Fruit fly (Drosophila melanogaster) whole organism, embryonic: ENCODE data around the gene CG10470.
A peak's percentile ranks its signal among the peaks of the same experiment; 100 is the strongest.

Experiments
- CG10366 ChIP-seq: fragments of 200-800 bp; sonication (Bioruptor generic); IDR thresholded peaks from 2 replicates; pipeline ENCODE4 v1.3.6; 2022; ENCODE audit warnings: missing biosample characterization, missing genetic modification characterization
- CG10543 ChIP-seq: fragments of 200-800 bp; sonication (Bioruptor generic); optimal IDR thresholded peaks from 3 replicates; lab custom pipeline; 2017; ENCODE audit warnings: missing biosample characterization, mild to moderate bottlenecking, missing genetic modification characterization, moderate library complexity
- CG11247 ChIP-seq: fragments of 200-800 bp; sonication (Bioruptor generic); IDR thresholded peaks from 2 replicates; pipeline ENCODE4 v1.3.6; 2022; ENCODE audit warnings: missing biosample characterization, missing genetic modification characterization
- CG11504 ChIP-seq: fragments of 200-800 bp; sonication (Bioruptor generic); optimal IDR thresholded peaks from 3 replicates; lab custom pipeline; 2019; ENCODE audit warnings: missing biosample characterization, mild to moderate bottlenecking, missing genetic modification characterization, moderate library complexity
- CG12071 ChIP-seq: fragments of 200-800 bp; sonication (Bioruptor generic); optimal IDR thresholded peaks from 3 replicates; lab custom pipeline; 2018; ENCODE audit warnings: missing biosample characterization, mild to moderate bottlenecking, missing genetic modification characterization
- CG13287 ChIP-seq: fragments of 200-800 bp; sonication (Bioruptor generic); IDR thresholded peaks from 2 replicates; pipeline ENCODE4 v1.3.6; 2022; ENCODE audit warnings: missing biosample characterization, missing genetic modification characterization; ENCODE audit not compliant: partially characterized antibody
- CG14710 ChIP-seq: fragments of 200-800 bp; sonication (Bioruptor generic); optimal IDR thresholded peaks from 3 replicates; lab custom pipeline; 2019; ENCODE audit warnings: missing biosample characterization, mild to moderate bottlenecking, missing genetic modification characterization, moderate library complexity
- CG15514 ChIP-seq: fragments of 200-800 bp; sonication (Bioruptor generic); optimal IDR thresholded peaks from 3 replicates; lab custom pipeline; 2017; ENCODE audit warnings: missing biosample characterization, missing genetic modification characterization, mild to moderate bottlenecking, moderate library complexity, missing genetic modification reagents
- CG16813 ChIP-seq: fragments of 200-800 bp; sonication (Bioruptor generic); IDR thresholded peaks from 3 replicates; pipeline ENCODE4 v1.3.6; 2022; ENCODE audit warnings: missing biosample characterization, missing genetic modification characterization; ENCODE audit not compliant: partially characterized antibody
- CG17361 ChIP-seq: fragments of 200-800 bp; sonication (Bioruptor generic); IDR thresholded peaks from 3 replicates; pipeline ENCODE4 v1.3.6; 2022; ENCODE audit warnings: missing biosample characterization, missing genetic modification characterization
- CG2199 ChIP-seq: fragments of 200-800 bp; sonication (Bioruptor generic); IDR thresholded peaks from 3 replicates; pipeline ENCODE4 v1.3.6; 2022; ENCODE audit warnings: missing biosample characterization, missing genetic modification characterization
- CG2712 ChIP-seq: fragments of 200-800 bp; optimal IDR thresholded peaks from 3 replicates; lab custom pipeline; 2019; ENCODE audit warnings: missing biosample characterization, mild to moderate bottlenecking, missing genetic modification characterization, moderate library complexity
- CG33213 ChIP-seq: fragments of 200-800 bp; sonication (Bioruptor generic); optimal IDR thresholded peaks from 3 replicates; lab custom pipeline; 2016; ENCODE audit warnings: missing biosample characterization, missing genetic modification characterization
- CG42726 ChIP-seq: fragments of 200-800 bp; sonication (Bioruptor generic); IDR thresholded peaks from 2 replicates; pipeline ENCODE4 v1.3.6; 2022; ENCODE audit warnings: missing biosample characterization, missing genetic modification characterization; ENCODE audit not compliant: partially characterized antibody
- CG4617 ChIP-seq: fragments of 200-800 bp; sonication (Bioruptor generic); optimal IDR thresholded peaks from 3 replicates; lab custom pipeline; 2016; ENCODE audit warnings: missing biosample characterization, missing genetic modification characterization, borderline replicate concordance
- CTCF ChIP-seq: fragments of 200-800 bp; sonication (Bioruptor generic); optimal IDR thresholded peaks from 2 replicates; lab custom pipeline; 2017; ENCODE audit warnings: missing biosample characterization, mild to moderate bottlenecking, missing genetic modification characterization, moderate library complexity
- Dip3 ChIP-seq: fragments of 200-800 bp; sonication (Bioruptor generic); optimal IDR thresholded peaks from 3 replicates; lab custom pipeline; 2016; ENCODE audit warnings: missing biosample characterization, missing genetic modification characterization
- Dp ChIP-seq: fragments of 200-800 bp; sonication (Bioruptor generic); optimal IDR thresholded peaks from 2 replicates; lab custom pipeline; 2018; ENCODE audit warnings: missing biosample characterization, mild to moderate bottlenecking, missing genetic modification characterization, moderate library complexity
- Drgx ChIP-seq: fragments of 200-800 bp; sonication (Bioruptor generic); IDR thresholded peaks from 2 replicates; pipeline ENCODE4 v1.3.6; 2022; ENCODE audit warnings: missing biosample characterization, missing genetic modification characterization
- Elba2 ChIP-seq: fragments of 200-800 bp; sonication (Bioruptor generic); optimal IDR thresholded peaks from 3 replicates; lab custom pipeline; 2016; ENCODE audit warnings: missing biosample characterization, missing genetic modification characterization
- Ets97D ChIP-seq: fragments of 200-800 bp; sonication (Bioruptor generic); optimal IDR thresholded peaks from 3 replicates; lab custom pipeline; 2016; ENCODE audit warnings: missing biosample characterization, missing genetic modification characterization
- HLH4C ChIP-seq: fragments of 200-800 bp; sonication (Bioruptor generic); IDR thresholded peaks from 3 replicates; pipeline ENCODE4 v1.3.6; 2022; ENCODE audit warnings: missing biosample characterization, missing genetic modification characterization; ENCODE audit not compliant: partially characterized antibody
- HmgZ ChIP-seq: fragments of 200-800 bp; sonication (Bioruptor generic); optimal IDR thresholded peaks from 2 replicates; lab custom pipeline; 2018; ENCODE audit warnings: missing biosample characterization, mild to moderate bottlenecking, missing genetic modification characterization
- MESR4 ChIP-seq: fragments of 200-800 bp; sonication (Bioruptor generic); optimal IDR thresholded peaks from 2 replicates; lab custom pipeline; 2018; ENCODE audit warnings: missing biosample characterization, mild to moderate bottlenecking, missing genetic modification characterization, moderate library complexity
- Med ChIP-seq: fragments of 200-800 bp; sonication (Bioruptor generic); peaks from one replicate; lab custom pipeline; 2016; ENCODE audit warnings: missing biosample characterization, missing genetic modification characterization, mild to moderate bottlenecking, inconsistent platforms, moderate library complexity
- NFAT ChIP-seq: fragments of 200-800 bp; sonication (Bioruptor generic); IDR thresholded peaks from 2 replicates; pipeline ENCODE4 v1.3.6; 2022; ENCODE audit warnings: missing biosample characterization, missing genetic modification characterization
- Nf-YC ChIP-seq: fragments of 200-800 bp; optimal IDR thresholded peaks from 3 replicates; lab custom pipeline; 2019; ENCODE audit warnings: missing biosample characterization, mild to moderate bottlenecking, missing genetic modification characterization, moderate library complexity
- Sin3A ChIP-seq: fragments of >200 bp; optimal IDR thresholded peaks from 2 replicates; lab custom pipeline; 2018
- YL-1 ChIP-seq: fragments of 200-800 bp; sonication (Bioruptor generic); optimal IDR thresholded peaks from 3 replicates; lab custom pipeline; 2017; ENCODE audit warnings: missing biosample characterization, mild to moderate bottlenecking, missing genetic modification characterization
- bowl ChIP-seq: fragments of 200-800 bp; sonication (Bioruptor generic); IDR thresholded peaks from 2 replicates; pipeline ENCODE4 v1.3.6; 2022; ENCODE audit warnings: missing biosample characterization, missing genetic modification characterization
- chinmo ChIP-seq: fragments of 200-800 bp; sonication (Bioruptor generic); IDR thresholded peaks from 4 replicates; pipeline ENCODE4 v1.3.6; 2022; ENCODE audit warnings: missing biosample characterization, missing genetic modification characterization; ENCODE audit not compliant: partially characterized antibody
- dm ChIP-seq: fragments of 200-800 bp; sonication (Bioruptor generic); optimal IDR thresholded peaks from 3 replicates; lab custom pipeline; 2016; ENCODE audit warnings: missing biosample characterization, missing genetic modification characterization
- ftz-f1 ChIP-seq: fragments of 200-800 bp; sonication (Bioruptor generic); optimal IDR thresholded peaks from 2 replicates; lab custom pipeline; 2016; ENCODE audit warnings: missing biosample characterization, missing genetic modification characterization
- gfzf ChIP-seq: fragments of 200-800 bp; sonication (Bioruptor generic); optimal IDR thresholded peaks from 2 replicates; lab custom pipeline; 2016; ENCODE audit warnings: missing biosample characterization, mild to moderate bottlenecking, missing genetic modification characterization, moderate library complexity
- h ChIP-seq: fragments of >200 bp; optimal IDR thresholded peaks from 2 replicates; lab custom pipeline; 2017
- hkb ChIP-seq, 2 experiments: fragments of 200-800 bp in 1 of 2; fragments of >200 bp in 1 of 2; sonication (Bioruptor generic) in 1 of 2; IDR thresholded peaks in 1 of 2; optimal IDR thresholded peaks in 1 of 2; 2 replicates each; pipeline versions ENCODE4 v1.3.6 to Lab custom; 2017 to 2022; ENCODE audit warnings: missing biosample characterization in 1 of 2, missing genetic modification characterization in 1 of 2
- insv ChIP-seq, 2 experiments: fragments of 200-800 bp; sonication (Bioruptor generic); optimal IDR thresholded peaks; 3 replicates each; lab custom pipeline; 2016 to 2018; ENCODE audit warnings: missing biosample characterization in 2 of 2, missing genetic modification characterization in 2 of 2
- kni ChIP-seq: fragments of 200-800 bp; sonication (Bioruptor generic); optimal IDR thresholded peaks from 3 replicates; lab custom pipeline; 2017; ENCODE audit warnings: mild to moderate bottlenecking, missing biosample characterization, missing genetic modification reagents, missing genetic modification characterization
- knrl ChIP-seq: fragments of 200-800 bp; sonication (Bioruptor generic); IDR thresholded peaks from 3 replicates; pipeline ENCODE4 v1.3.6; 2022; ENCODE audit warnings: missing biosample characterization, missing genetic modification characterization; ENCODE audit not compliant: partially characterized antibody
- nmo ChIP-seq: fragments of 200-800 bp; sonication (Bioruptor generic); optimal IDR thresholded peaks from 2 replicates; lab custom pipeline; 2018; ENCODE audit warnings: missing biosample characterization, mild to moderate bottlenecking, missing genetic modification characterization, moderate library complexity
- nom ChIP-seq: fragments of 200-800 bp; sonication (Bioruptor generic); optimal IDR thresholded peaks from 2 replicates; lab custom pipeline; 2017; ENCODE audit warnings: missing biosample characterization, missing genetic modification characterization, mild to moderate bottlenecking, moderate library complexity, missing genetic modification reagents
- onecut ChIP-seq: fragments of 200-800 bp; sonication (Bioruptor generic); IDR thresholded peaks from 2 replicates; pipeline ENCODE4 v1.3.6; 2022; ENCODE audit warnings: missing biosample characterization, missing genetic modification characterization
- sens-2 ChIP-seq: fragments of 200-800 bp; sonication (Bioruptor generic); IDR thresholded peaks from 2 replicates; pipeline ENCODE4 v1.3.6; 2022; ENCODE audit warnings: missing biosample characterization, missing genetic modification characterization
- sr ChIP-seq: fragments of 200-800 bp; sonication (Bioruptor generic); IDR thresholded peaks from 3 replicates; pipeline ENCODE4 v1.3.6; 2022; ENCODE audit warnings: missing biosample characterization, missing genetic modification characterization
- ssp ChIP-seq: fragments of 200-800 bp; sonication (Bioruptor generic); IDR thresholded peaks from 2 replicates; pipeline ENCODE4 v1.3.6; 2022; ENCODE audit warnings: missing biosample characterization, missing genetic modification characterization
- sug ChIP-seq: fragments of 200-800 bp; optimal IDR thresholded peaks from 2 replicates; lab custom pipeline; 2019; ENCODE audit warnings: missing biosample characterization, mild to moderate bottlenecking, missing genetic modification characterization, moderate library complexity
- tio ChIP-seq: fragments of 200-800 bp; sonication (Bioruptor generic); optimal IDR thresholded peaks from 2 replicates; lab custom pipeline; 2017; ENCODE audit warnings: missing biosample characterization, missing genetic modification characterization, inconsistent platforms
- trem ChIP-seq: fragments of 200-800 bp; optimal IDR thresholded peaks from 3 replicates; lab custom pipeline; 2019; ENCODE audit warnings: missing biosample characterization, mild to moderate bottlenecking, missing genetic modification characterization, moderate library complexity

Gene CG10470

dm6 chr2L:19053860-19054515, 5.1 kb downstream of the CG10470 start, which contains the start of gene CG10492 (continued):
- peak; percentile 92 for TF ChIP-seq CG4617 (GFP tag; lab: Kevin White, UChicago)
- peak; percentile 79 for TF ChIP-seq YL-1 (GFP tag; lab: Kevin White, UChicago)
- no peak for TF ChIP-seq tio
- peak; percentile 37 for TF ChIP-seq CTCF (GFP tag; lab: Kevin White, UChicago)
- TF ChIP-seq CG10366 (GFP tag; lab: Robert Waterston, UW) = no peak
- 0 out of 3 replicates have a peak, but pooled peaks have one; percentile 15 for TF ChIP-seq CG2199
- TF ChIP-seq nmo (GFP tag; lab: Kevin White, UChicago) = peak; percentile 45
- TF ChIP-seq CG14710 = peak; percentile 87
- 0 out of 3 replicates have a peak, but pooled peaks have one; percentile 33 for TF ChIP-seq knrl (GFP tag; lab: Robert Waterston, UW)
- TF ChIP-seq CG33213 (GFP tag; lab: Kevin White, UChicago) = peak; percentile 35
- peak; percentile 15 for TF ChIP-seq HmgZ (tag; lab: Kevin White, UChicago)
- TF ChIP-seq CG12071 = no peak
- peak; percentile 92 for TF ChIP-seq MESR4 (GFP tag; lab: Kevin White, UChicago)
- no peak for TF ChIP-seq CG15514
- TF ChIP-seq trem (tag; lab: Kevin White, UChicago) = peak; percentile 90
- peak in 1 of 2 experiments; percentile 32 for TF ChIP-seq insv (GFP tag; optimal IDR thresholded peaks at IDR 0.05; lab: Kevin White, UChicago)
- peak; percentile 60 for TF ChIP-seq Med (GFP tag; lab: Kevin White, UChicago)
- peak; percentile 49 for TF ChIP-seq sug (tag; lab: Kevin White, UChicago)
- peak; percentile 23; the same call in 1 of the 3 replicates for TF ChIP-seq CG17361 (GFP tag; lab: Robert Waterston, UW)
- peak; percentile 26 for TF ChIP-seq CG11504 (tag; lab: Kevin White, UChicago)
- TF ChIP-seq Dip3 (GFP tag; lab: Kevin White, UChicago) = peak; percentile 12
- peak; percentile 44 for TF ChIP-seq Nf-YC (tag; lab: Kevin White, UChicago)
- TF ChIP-seq hkb (optimal IDR thresholded peaks at IDR 0.05; lab: Kevin White, UChicago) = peak; percentile 73
- no peak for TF ChIP-seq hkb (GFP tag; IDR thresholded peaks at IDR 0.05; lab: Robert Waterston, UW)
- no peak for TF ChIP-seq Drgx (GFP tag; lab: Robert Waterston, UW)
- no peak for TF ChIP-seq onecut (GFP tag; lab: Robert Waterston, UW)
- peak; percentile 24 for TF ChIP-seq CG2712
- peak; percentile 54 for TF ChIP-seq CG13287 (GFP tag; lab: Robert Waterston, UW)
- peak; percentile 28 for TF ChIP-seq nom
- TF ChIP-seq sens-2 (GFP tag; lab: Robert Waterston, UW) = no peak
- peak; percentile 81 for TF ChIP-seq ftz-f1 (GFP tag; lab: Kevin White, UChicago)
- TF ChIP-seq Dp (GFP tag; lab: Kevin White, UChicago) = peak; percentile 93
- peak; percentile 60 for TF ChIP-seq dm
- TF ChIP-seq Sin3A (lab: Kevin White, UChicago) = peak; percentile 88
- TF ChIP-seq CG11247 (GFP tag; lab: Robert Waterston, UW) = no peak
- TF ChIP-seq CG42726 = 0 out of 2 replicates have a peak, but pooled peaks have one; percentile 21
- peak; percentile 65 for TF ChIP-seq Ets97D (GFP tag; lab: Kevin White, UChicago)
- peak; percentile 28 for TF ChIP-seq CG10543 (GFP tag; lab: Kevin White, UChicago)
- peak; percentile 46; the same call in 2 of the 3 replicates for TF ChIP-seq CG16813
- peak; percentile 29; the same call in 1 of the 3 replicates for TF ChIP-seq sr (GFP tag; lab: Robert Waterston, UW)
- peak; percentile 52 for TF ChIP-seq NFAT (GFP tag; lab: Robert Waterston, UW)
- peak; percentile 92 for TF ChIP-seq kni (GFP tag; lab: Kevin White, UChicago)
- TF ChIP-seq h (lab: Kevin White, UChicago) = no peak
- TF ChIP-seq gfzf (GFP tag; lab: Kevin White, UChicago) = peak; percentile 91
- peak; percentile 73; the same call in 1 of the 4 replicates for TF ChIP-seq chinmo (GFP tag; lab: Robert Waterston, UW)
- TF ChIP-seq Elba2 (GFP tag; lab: Kevin White, UChicago) = peak; percentile 20
- TF ChIP-seq bowl = no peak
- TF ChIP-seq ssp (GFP tag; lab: Robert Waterston, UW) = no peak
- TF ChIP-seq HLH4C (GFP tag; lab: Robert Waterston, UW) = peak; percentile 27; the same call in 1 of the 3 replicates
